Worm (Caenorhabditis elegans) whole organism, young adult: ENCODE data around the gene C38D4.10.

ENCODE experiments used
- F37B4.10 ChIP-seq: fragments of 200-800 bp; sonication (Bioruptor generic); IDR thresholded peaks from 2 replicates; pipeline ENCODE4 v1.3.6; 2022; ENCODE audit warnings: missing genetic modification characterization, missing compliant biosample characterization
- ZK185.1 ChIP-seq: sonication (generic microtip); optimal IDR thresholded peaks from 2 replicates; lab custom pipeline; 2016; ENCODE audit warnings: mild to moderate bottlenecking, missing genetic modification characterization, missing compliant biosample characterization; ENCODE audit not compliant: poor library complexity, severe bottlenecking
- ceh-91 ChIP-seq: fragments of 200-800 bp; sonication (Bioruptor generic); IDR thresholded peaks from 2 replicates; pipeline ENCODE4 v1.3.6; 2022; ENCODE audit warnings: missing genetic modification reagents, missing genetic modification characterization, missing compliant biosample characterization
- egl-18 ChIP-seq: fragments of 200-800 bp; sonication (Bioruptor generic); IDR thresholded peaks from 2 replicates; pipeline ENCODE4 v1.3.6; 2022; ENCODE audit warnings: missing genetic modification reagents, missing genetic modification characterization, missing compliant biosample characterization
- ets-4 ChIP-seq: fragments of 200-800 bp; sonication (Bioruptor generic); optimal IDR thresholded peaks from 2 replicates; lab custom pipeline; 2018; ENCODE audit warnings: mild to moderate bottlenecking, missing genetic modification characterization, missing compliant biosample characterization
- hrde-1 ChIP-seq: sonication (generic microtip); optimal IDR thresholded peaks from 2 replicates; lab custom pipeline; 2016; ENCODE audit warnings: missing genetic modification characterization, mild to moderate bottlenecking, missing compliant biosample characterization, moderate library complexity, missing genotype, missing genetic modification reagents, borderline replicate concordance
- lin-35 ChIP-seq, 3 experiments: fragments of 150-350 bp in 2 of 3; sonication (generic microtip) in 1 of 3; optimal IDR thresholded peaks; 2 replicates each; lab custom pipeline; 2014 to 2018; ENCODE audit warnings: missing biosample characterization in 3 of 3, missing genetic modification characterization in 3 of 3, missing genetic modification reagents in 3 of 3
- madf-6 ChIP-seq: fragments of 200-800 bp; sonication (Bioruptor generic); IDR thresholded peaks from 2 replicates; pipeline ENCODE4 v1.3.6; 2022; ENCODE audit warnings: missing genetic modification reagents, missing genetic modification characterization, missing compliant biosample characterization
- nfya-1 ChIP-seq: sonication (generic microtip); optimal IDR thresholded peaks from 2 replicates; lab custom pipeline; 2017; ENCODE audit warnings: antibody characterized with exemption, missing compliant biosample characterization, missing genetic modification characterization, borderline replicate concordance; ENCODE audit not compliant: insufficient read depth
- nhr-27 ChIP-seq: fragments of 200-800 bp; sonication (Bioruptor generic); optimal IDR thresholded peaks from 2 replicates; lab custom pipeline; 2018; ENCODE audit warnings: mild to moderate bottlenecking, missing genetic modification characterization, moderate library complexity, missing compliant biosample characterization
- pha-4 ChIP-seq: fragments of 150-350 bp; sonication (generic microtip); optimal IDR thresholded peaks from 2 replicates; lab custom pipeline; 2014; ENCODE audit warnings: missing biosample characterization, missing genetic modification reagents, missing genetic modification characterization
- rec-8 ChIP-seq, 2 experiments: sonication (generic microtip); optimal IDR thresholded peaks; 2 replicates each; lab custom pipeline; 2016; ENCODE audit warnings: mild to moderate bottlenecking in 2 of 2, missing genetic modification characterization in 2 of 2, missing genetic modification reagents in 2 of 2, missing genotype in 2 of 2, missing biosample characterization in 1 of 2, missing compliant biosample characterization in 1 of 2, moderate library complexity in 1 of 2
- unc-62 ChIP-seq: fragments of 150-350 bp; optimal IDR thresholded peaks from 2 replicates; lab custom pipeline; 2014; ENCODE audit warnings: missing biosample characterization, missing genetic modification reagents, missing genetic modification characterization
- xnd-1 ChIP-seq: sonication (generic microtip); optimal IDR thresholded peaks from 2 replicates; lab custom pipeline; 2016; ENCODE audit warnings: missing genotype, missing genetic modification reagents, missing genetic modification characterization, missing compliant biosample characterization

DNA sequence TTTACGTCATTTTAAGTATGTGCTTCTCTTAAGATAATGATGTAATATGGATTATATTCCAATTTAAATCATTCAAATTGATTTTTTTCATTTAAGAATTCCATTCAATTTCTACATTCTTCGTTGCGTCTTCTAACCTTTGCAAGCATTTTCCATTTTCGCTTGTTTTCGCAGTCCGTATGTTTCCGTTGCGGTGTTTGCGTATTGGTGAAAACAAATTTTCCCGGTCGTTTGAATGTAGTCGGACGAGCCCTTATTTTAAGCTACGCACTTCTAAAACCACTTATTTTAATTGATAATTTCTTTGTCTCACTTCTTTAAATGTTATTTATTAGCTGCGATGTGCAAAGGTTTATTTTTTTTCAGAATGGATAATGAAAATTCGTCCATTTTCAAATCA, 3.4 kb downstream of the C38D4.10 start, which contains the start of gene mel-28:
- TF ChIP-seq unc-62 (GFP tag; lab: Kevin White, UChicago) (no peak), egl-18 (no peak), lin-35 (GFP tag; optimal IDR thresholded peaks at IDR 0.05; lab: Kevin White, UChicago) (no peak), rec-8 (tag; optimal IDR thresholded peaks at IDR 0.05; lab: Kevin White, UChicago) (no peak), ZK185.1 (no peak), ets-4 (GFP tag; lab: Kevin White, UChicago) (no peak), madf-6 (GFP tag; lab: Robert Waterston, UW) (no peak), F37B4.10 (no peak), pha-4 (tag; lab: Kevin White, UChicago) (no peak), nfya-1 (tag; lab: Kevin White, UChicago) (no peak), nhr-27 (no peak), ceh-91 (GFP tag; lab: Robert Waterston, UW) (no peak), hrde-1 (no peak), xnd-1 (tag; lab: Kevin White, UChicago) (no peak)
